Worm (Caenorhabditis elegans) whole organism, L2 larva: ENCODE data around the gene Y48C3A.12.

Experiments used
- C34F6.9 ChIP-seq: fragments of 150-350 bp; optimal IDR thresholded peaks from 2 replicates; lab custom pipeline; 2014; ENCODE audit warnings: missing biosample characterization, missing genetic modification characterization
- Y55F3AM.14 ChIP-seq: fragments of 200-800 bp; sonication (Bioruptor generic); optimal IDR thresholded peaks from 2 replicates; lab custom pipeline; 2018; ENCODE audit warnings: mild to moderate bottlenecking, missing genetic modification characterization, missing compliant biosample characterization
- ZK546.5 ChIP-seq: sonication (generic microtip); optimal IDR thresholded peaks from 2 replicates; lab custom pipeline; 2017; ENCODE audit warnings: missing biosample characterization, missing genetic modification characterization
- alr-1 ChIP-seq: fragments of 150-350 bp; optimal IDR thresholded peaks from 2 replicates; lab custom pipeline; 2014; ENCODE audit warnings: missing biosample characterization, missing genetic modification characterization
- aly-2 ChIP-seq: fragments of 150-350 bp; optimal IDR thresholded peaks from 2 replicates; lab custom pipeline; 2014; ENCODE audit warnings: missing biosample characterization, missing genetic modification characterization
- blmp-1 ChIP-seq: sonication (generic microtip); optimal IDR thresholded peaks from 2 replicates; lab custom pipeline; 2017; ENCODE audit warnings: missing genetic modification characterization, mild to moderate bottlenecking, missing compliant biosample characterization, antibody characterized with exemption, moderate library complexity; ENCODE audit not compliant: insufficient read depth
- ceh-16 ChIP-seq: fragments of 150-350 bp; optimal IDR thresholded peaks from 2 replicates; lab custom pipeline; 2014; ENCODE audit warnings: missing biosample characterization, missing genetic modification characterization
- ceh-82 ChIP-seq: fragments of 150-350 bp; optimal IDR thresholded peaks from 2 replicates; lab custom pipeline; 2014; ENCODE audit warnings: missing biosample characterization, missing genetic modification characterization
- crh-2 ChIP-seq: sonication (generic microtip); optimal IDR thresholded peaks from 2 replicates; lab custom pipeline; 2017; ENCODE audit warnings: missing biosample characterization, missing genetic modification characterization
- dmd-4 ChIP-seq: sonication (generic microtip); optimal IDR thresholded peaks from 2 replicates; lab custom pipeline; 2017; ENCODE audit warnings: missing biosample characterization, missing genetic modification characterization
- elt-1 ChIP-seq: fragments of 150-350 bp; optimal IDR thresholded peaks from 2 replicates; lab custom pipeline; 2014; ENCODE audit warnings: missing biosample characterization, missing genetic modification characterization
- elt-3 ChIP-seq: sonication (generic microtip); optimal IDR thresholded peaks from 2 replicates; lab custom pipeline; 2017; ENCODE audit warnings: missing biosample characterization, missing genetic modification characterization
- fos-1 ChIP-seq: fragments of 150-350 bp; optimal IDR thresholded peaks from 2 replicates; lab custom pipeline; 2014; ENCODE audit warnings: missing biosample characterization, missing genetic modification characterization
- gmeb-1 ChIP-seq: fragments of 150-350 bp; optimal IDR thresholded peaks from 2 replicates; lab custom pipeline; 2014; ENCODE audit warnings: missing biosample characterization, missing genetic modification characterization
- lin-11 ChIP-seq: fragments of 150-350 bp; sonication (generic microtip); optimal IDR thresholded peaks from 2 replicates; lab custom pipeline; 2014; ENCODE audit warnings: missing biosample characterization, missing genetic modification characterization, inconsistent platforms, mixed read lengths
- lin-39 ChIP-seq: fragments of 150-350 bp; optimal IDR thresholded peaks from 2 replicates; lab custom pipeline; 2014; ENCODE audit warnings: missing biosample characterization, missing genetic modification reagents, missing genetic modification characterization
- mbf-1 ChIP-seq: sonication (generic microtip); optimal IDR thresholded peaks from 2 replicates; lab custom pipeline; 2017; ENCODE audit warnings: missing biosample characterization, missing genetic modification characterization
- nhr-12 ChIP-seq: fragments of 150-350 bp; optimal IDR thresholded peaks from 2 replicates; lab custom pipeline; 2014; ENCODE audit warnings: missing biosample characterization, missing genetic modification characterization
- nhr-129 ChIP-seq: fragments of 150-350 bp; optimal IDR thresholded peaks from 2 replicates; lab custom pipeline; 2014; ENCODE audit warnings: missing biosample characterization, missing genetic modification characterization
- nhr-21 ChIP-seq: fragments of 150-350 bp; optimal IDR thresholded peaks from 2 replicates; lab custom pipeline; 2014; ENCODE audit warnings: missing biosample characterization, missing genetic modification characterization
- nhr-23 ChIP-seq: fragments of 150-350 bp; optimal IDR thresholded peaks from 2 replicates; lab custom pipeline; 2014; ENCODE audit warnings: missing biosample characterization, missing genetic modification reagents, missing genetic modification characterization
- nhr-25 ChIP-seq: fragments of 150-350 bp; sonication (generic microtip); optimal IDR thresholded peaks from 3 replicates; lab custom pipeline; 2014; ENCODE audit warnings: missing biosample characterization, missing genetic modification characterization
- nhr-6 ChIP-seq: fragments of 150-350 bp; optimal IDR thresholded peaks from 2 replicates; lab custom pipeline; 2014; ENCODE audit warnings: missing biosample characterization, missing genetic modification characterization
- peb-1 ChIP-seq: fragments of 150-350 bp; optimal IDR thresholded peaks from 2 replicates; lab custom pipeline; 2014; ENCODE audit warnings: missing biosample characterization, missing genetic modification characterization
- sem-4 ChIP-seq: fragments of 150-350 bp; optimal IDR thresholded peaks from 2 replicates; lab custom pipeline; 2014; ENCODE audit warnings: missing biosample characterization, missing genetic modification reagents, missing genetic modification characterization
- sma-3 ChIP-seq: sonication (generic microtip); optimal IDR thresholded peaks from 2 replicates; lab custom pipeline; 2016; ENCODE audit warnings: missing genetic modification reagents, missing genetic modification characterization, missing compliant biosample characterization
- sma-9 ChIP-seq, 2 experiments: fragments of 150-350 bp in 1 of 2; sonication (generic microtip) in 1 of 2; optimal IDR thresholded peaks; 2 replicates each; lab custom pipeline; 2014 to 2016; ENCODE audit warnings: missing genetic modification characterization in 2 of 2, mild to moderate bottlenecking in 1 of 2, missing biosample characterization in 1 of 2, missing compliant biosample characterization in 1 of 2, missing genetic modification reagents in 1 of 2, moderate library complexity in 1 of 2
- unc-55 ChIP-seq: fragments of 150-350 bp; sonication (generic microtip); optimal IDR thresholded peaks from 3 replicates; lab custom pipeline; 2014; ENCODE audit warnings: missing biosample characterization, missing genetic modification reagents, missing genetic modification characterization
- unc-62 ChIP-seq: fragments of 150-350 bp; optimal IDR thresholded peaks from 2 replicates; lab custom pipeline; 2014; ENCODE audit warnings: missing biosample characterization, missing genetic modification reagents, missing genetic modification characterization
- zag-1 ChIP-seq: fragments of 150-350 bp; optimal IDR thresholded peaks from 2 replicates; lab custom pipeline; 2014; ENCODE audit warnings: missing biosample characterization, missing genetic modification characterization
- ztf-1 ChIP-seq: fragments of 200-800 bp; sonication (Bioruptor generic); conservative IDR thresholded peaks from 2 replicates; pipeline ENCODE4 v1.3.6; 2022; ENCODE audit warnings: missing genetic modification characterization, missing compliant biosample characterization
- ztf-11 ChIP-seq: sonication (generic microtip); optimal IDR thresholded peaks from 2 replicates; lab custom pipeline; 2017; ENCODE audit warnings: missing biosample characterization, missing genetic modification characterization

The Y48C3A.12 gene

DNA sequence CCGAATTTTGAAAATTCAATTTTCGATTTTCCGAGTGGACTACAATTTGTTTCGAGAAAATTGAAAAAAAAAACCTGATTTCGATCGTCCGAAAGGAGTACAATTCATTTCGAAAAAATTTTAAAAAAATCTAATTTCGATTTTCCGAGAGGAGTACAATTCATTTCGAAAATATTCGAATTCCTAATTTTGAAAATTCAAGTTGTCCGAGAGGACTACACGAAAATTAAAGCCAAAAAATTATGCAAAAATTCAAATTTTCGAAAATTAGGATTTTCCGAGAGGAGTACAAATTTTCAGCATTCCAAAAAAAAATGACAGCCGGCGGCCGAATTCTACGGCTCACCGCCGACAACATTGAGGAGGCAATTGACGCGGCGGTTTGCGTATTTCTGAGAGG lies 36.1 kb downstream of the Y48C3A.12 start, which contains the start of gene Y48C3A.18:
Gene Y48C3A.18, plus strand, starts transcription at position 301 of the 400 bp plus-strand sequence.
- TF ChIP-seq ZK546.5 (tag; lab: Kevin White, UChicago) (no peak), mbf-1 (tag; lab: Kevin White, UChicago) (no peak), fos-1 (tag; lab: Kevin White, UChicago) (no peak), elt-1 (tag; lab: Kevin White, UChicago) (no peak), Y55F3AM.14 (no peak), lin-39 (tag; lab: Kevin White, UChicago) (no peak), ztf-11 (tag; lab: Kevin White, UChicago) (no peak), nhr-25 (tag; lab: Kevin White, UChicago) (no peak), unc-62 (GFP tag; lab: Kevin White, UChicago) (no peak), crh-2 (no peak), blmp-1 (tag; lab: Kevin White, UChicago) (no peak), gmeb-1 (tag; lab: Kevin White, UChicago) (no peak), elt-3 (tag; lab: Kevin White, UChicago) (no peak)

DNA sequence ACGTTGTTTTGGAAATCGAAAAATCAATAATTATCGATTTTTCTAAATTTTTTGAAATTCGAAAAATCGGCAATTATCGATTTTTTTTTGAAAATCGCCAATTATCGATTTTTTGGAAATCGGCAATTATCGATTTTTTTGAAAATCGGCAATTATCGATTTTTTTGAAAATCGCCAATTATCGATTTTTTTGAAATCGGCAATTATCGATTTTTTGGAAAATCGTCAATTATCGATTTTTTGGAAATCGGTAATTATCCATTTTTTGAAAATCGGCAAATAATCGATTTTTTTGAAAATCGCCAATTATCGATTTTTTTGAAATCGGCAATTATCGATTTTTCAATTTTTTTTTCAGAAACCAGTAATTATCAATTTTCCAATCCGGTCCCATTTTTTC lies 37.9 kb downstream of the Y48C3A.12 start:
- no peak for TF ChIP-seq nhr-25 (tag; lab: Kevin White, UChicago)

DNA sequence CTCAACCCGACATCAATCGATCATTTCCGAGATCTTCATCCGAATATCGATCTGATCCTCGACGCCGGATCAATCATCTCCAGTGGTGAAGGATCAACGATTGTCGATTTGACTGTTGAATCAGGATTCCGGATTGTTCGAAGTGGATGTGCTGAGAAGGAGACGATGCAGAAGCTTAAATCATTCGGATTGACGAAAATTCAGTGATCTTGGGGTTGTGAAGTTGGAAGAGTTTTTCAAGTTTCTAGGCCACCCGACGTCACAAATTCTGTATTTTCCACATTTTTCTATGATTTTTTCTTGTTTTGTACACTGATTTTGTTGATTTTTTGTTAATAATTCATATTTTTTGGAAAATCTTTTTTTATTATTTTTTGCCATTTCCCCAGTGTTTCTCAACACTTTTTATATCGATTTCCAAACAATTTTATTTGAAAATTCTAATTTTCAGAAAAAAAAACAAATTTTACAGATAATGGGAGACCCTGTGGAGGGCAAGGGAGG lies 38.4 kb downstream of the Y48C3A.12 start, which contains the start of gene Y48E1C.1:
Gene Y48E1C.1, plus strand, starts transcription at position 454 of the 504 bp plus-strand sequence.
- TF ChIP-seq fos-1 (tag; lab: Kevin White, UChicago) (no peak), blmp-1 (tag; lab: Kevin White, UChicago) (no peak), mbf-1 (tag; lab: Kevin White, UChicago) (no peak), aly-2 (tag; lab: Kevin White, UChicago) (no peak), dmd-4 (no peak), alr-1 (tag; lab: Kevin White, UChicago) (no peak), nhr-23 (tag; lab: Kevin White, UChicago) (no peak), ztf-1 (GFP tag; lab: Robert Waterston, UW) (no peak), peb-1 (tag; lab: Kevin White, UChicago) (no peak)
- TF ChIP-seq, all 48 proteins: peak for 0

DNA sequence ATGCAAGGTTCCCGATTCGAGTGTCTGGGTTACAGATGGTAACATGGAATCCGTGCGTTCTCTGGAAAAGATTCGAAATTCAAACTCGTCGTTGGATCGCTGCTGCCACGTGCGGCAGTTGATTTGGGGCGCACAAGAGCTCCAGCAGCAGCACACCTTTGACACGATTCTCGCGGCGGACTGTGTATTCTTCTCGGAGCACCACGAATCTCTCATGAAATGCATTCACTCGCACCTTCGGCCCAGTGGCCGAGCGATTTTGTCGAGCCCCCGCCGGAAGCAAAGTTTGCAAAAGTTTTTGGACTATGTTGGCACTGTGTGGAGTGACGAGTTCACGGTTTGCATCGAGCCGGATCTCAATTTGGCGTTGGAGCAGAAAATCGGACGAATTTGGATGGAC lies 40.3 kb downstream of the Y48C3A.12 start:
- TF ChIP-seq sem-4 (tag; lab: Kevin White, UChicago) (no peak), zag-1 (tag; lab: Kevin White, UChicago) (no peak), unc-62 (GFP tag; lab: Kevin White, UChicago) (no peak)

DNA sequence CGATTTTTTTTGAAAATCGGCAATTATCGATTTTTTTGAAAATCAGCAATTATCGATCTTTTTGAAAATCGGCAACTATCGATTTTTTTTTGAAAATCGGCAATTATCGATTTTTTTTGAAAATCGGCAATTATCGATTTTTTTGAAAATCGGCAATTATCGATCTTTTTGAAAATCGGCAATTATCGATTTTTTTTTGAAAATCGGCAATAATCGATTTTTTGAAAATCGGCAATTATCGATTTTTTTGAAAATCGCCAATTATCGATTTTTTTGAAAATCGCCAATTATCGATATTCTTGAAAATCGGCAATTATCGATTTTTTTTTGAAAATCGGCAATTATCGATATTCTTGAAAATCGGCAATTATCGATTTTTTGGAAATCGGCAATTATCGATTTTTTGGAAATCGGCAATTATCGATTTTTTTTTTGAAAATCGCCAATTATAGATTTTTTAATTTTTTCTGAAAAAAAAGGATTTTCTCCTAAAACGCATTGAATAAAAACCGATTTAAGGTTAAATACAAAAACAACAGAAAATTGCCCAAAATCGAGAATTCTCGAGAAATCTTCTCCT lies 41.3 kb downstream of the Y48C3A.12 start:
- no peak for TF ChIP-seq nhr-129
- no peak for TF ChIP-seq nhr-21 (tag; lab: Kevin White, UChicago)
- no peak for TF ChIP-seq lin-11 (tag; lab: Kevin White, UChicago)
- no peak for TF ChIP-seq nhr-12 (tag; lab: Kevin White, UChicago)

DNA sequence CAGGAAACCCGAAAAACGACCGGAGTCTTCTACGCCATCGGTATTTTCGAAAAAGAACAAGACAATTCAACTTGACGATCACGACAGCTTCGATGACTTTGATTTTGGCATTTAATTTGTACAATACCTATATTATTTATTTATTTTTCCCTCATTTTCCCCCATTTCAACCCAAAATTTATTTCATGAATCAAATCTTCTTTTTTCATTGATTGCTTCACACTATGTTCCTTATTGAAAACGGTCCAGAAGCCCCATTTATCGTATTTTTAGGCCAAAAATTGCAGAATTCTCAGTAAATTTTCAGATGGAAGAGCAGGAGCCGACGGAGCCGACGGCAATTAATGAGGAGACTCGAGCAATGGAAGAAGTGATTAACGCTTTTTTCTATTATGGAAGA lies 48.0 kb downstream of the Y48C3A.12 start, which contains the start of gene Y48E1C.2:
Gene Y48E1C.2, plus strand, starts transcription at position 301 of the 400 bp plus-strand sequence.
- TF ChIP-seq elt-1 (tag; lab: Kevin White, UChicago) = no peak
- TF ChIP-seq unc-55 = no peak
- no peak for TF ChIP-seq sma-3
- no peak for TF ChIP-seq elt-3 (tag; lab: Kevin White, UChicago)
- TF ChIP-seq nhr-129 = no peak
- no peak for TF ChIP-seq sma-9 (GFP tag; optimal IDR thresholded peaks at IDR 0.05; lab: Kevin White, UChicago)
- TF ChIP-seq sma-9 (tag; optimal IDR thresholded peaks at IDR 0.05; lab: Kevin White, UChicago) = no peak
- TF ChIP-seq ceh-16 (tag; lab: Kevin White, UChicago) = no peak
- no peak for TF ChIP-seq gmeb-1 (tag; lab: Kevin White, UChicago)
- no peak for TF ChIP-seq nhr-6 (tag; lab: Kevin White, UChicago)
- TF ChIP-seq ceh-82 (tag; lab: Kevin White, UChicago) = no peak
- no peak for TF ChIP-seq nhr-23 (tag; lab: Kevin White, UChicago)
- TF ChIP-seq C34F6.9 (tag; lab: Kevin White, UChicago) = no peak
- no peak for TF ChIP-seq aly-2 (tag; lab: Kevin White, UChicago)
